Worm (Caenorhabditis elegans) whole organism, L1 larva: Measurements from ENCODE around the gene pho-14.
"Not testable (repeated sequence)": the region's sequence is repeated elsewhere in the genome, so short reads cannot be mapped to it uniquely, and the experiment has no call there.

Source experiments
- C04F5.9 ChIP-seq: sonication (generic microtip); optimal IDR thresholded peaks from 2 replicates; lab custom pipeline; 2016; ENCODE audit warnings: missing genetic modification characterization, missing compliant biosample characterization
- F16B12.6 ChIP-seq: fragments of 150-350 bp; optimal IDR thresholded peaks from 2 replicates; lab custom pipeline; 2014; ENCODE audit warnings: missing biosample characterization, missing genetic modification characterization
- ceh-63 ChIP-seq: fragments of 200-800 bp; sonication (Bioruptor generic); optimal IDR thresholded peaks from 2 replicates; lab custom pipeline; 2018; ENCODE audit warnings: mild to moderate bottlenecking, missing genetic modification characterization, missing compliant biosample characterization
- ceh-90 ChIP-seq: sonication (generic microtip); optimal IDR thresholded peaks from 2 replicates; lab custom pipeline; 2016; ENCODE audit warnings: missing genetic modification characterization, missing compliant biosample characterization
- dpl-1 ChIP-seq, 3 experiments: fragments of 150-350 bp in 2 of 3; sonication (generic microtip) in 1 of 3; optimal IDR thresholded peaks; 2 replicates each; lab custom pipeline; 2014 to 2017; ENCODE audit warnings: missing biosample characterization in 3 of 3, missing genetic modification characterization in 3 of 3, missing genetic modification reagents in 3 of 3
- elt-2 ChIP-seq: sonication (generic microtip); optimal IDR thresholded peaks from 2 replicates; lab custom pipeline; 2016; ENCODE audit warnings: missing genetic modification characterization, mild to moderate bottlenecking, inconsistent platforms, missing compliant biosample characterization, missing genetic modification reagents
- elt-3 ChIP-seq, 6 experiments: fragments of 150-350 bp in 1 of 6; sonication (generic microtip); optimal IDR thresholded peaks; 2 replicates each; lab custom pipeline; 2017 to 2018; ENCODE audit warnings: missing biosample characterization in 6 of 6, missing genetic modification characterization in 6 of 6, inconsistent platforms in 1 of 6
- ets-5 ChIP-seq: fragments of 200-800 bp; sonication (Bioruptor generic); IDR thresholded peaks from 2 replicates; pipeline ENCODE4 v1.3.6; 2022; ENCODE audit warnings: missing genetic modification characterization, missing compliant biosample characterization
- hlh-4 ChIP-seq: sonication (generic microtip); optimal IDR thresholded peaks from 2 replicates; lab custom pipeline; 2016; ENCODE audit warnings: mild to moderate bottlenecking, missing genetic modification characterization, missing compliant biosample characterization
- hpl-2 ChIP-seq: fragments of 150-350 bp; optimal IDR thresholded peaks from 2 replicates; lab custom pipeline; 2014; ENCODE audit warnings: missing biosample characterization, missing genetic modification reagents, missing genetic modification characterization
- lin-14 ChIP-seq: fragments of 200-800 bp; sonication (Bioruptor generic); optimal IDR thresholded peaks from 2 replicates; lab custom pipeline; 2018; ENCODE audit warnings: mild to moderate bottlenecking, missing genetic modification characterization, moderate library complexity, missing compliant biosample characterization
- lin-35 ChIP-seq, 2 experiments: fragments of 150-350 bp; optimal IDR thresholded peaks; 2 replicates each; lab custom pipeline; 2014; ENCODE audit warnings: missing biosample characterization in 2 of 2, missing genetic modification characterization in 2 of 2, missing genetic modification reagents in 2 of 2
- mef-2 ChIP-seq: fragments of 150-350 bp; optimal IDR thresholded peaks from 2 replicates; lab custom pipeline; 2014; ENCODE audit warnings: missing biosample characterization, missing genetic modification characterization
- nhr-20 ChIP-seq: sonication (generic microtip); optimal IDR thresholded peaks from 2 replicates; lab custom pipeline; 2016; ENCODE audit warnings: mild to moderate bottlenecking, missing genetic modification characterization, missing compliant biosample characterization
- nhr-28 ChIP-seq: fragments of 150-350 bp; optimal IDR thresholded peaks from 2 replicates; lab custom pipeline; 2014; ENCODE audit warnings: missing biosample characterization, missing genetic modification characterization
- nhr-71 ChIP-seq: sonication (generic microtip); optimal IDR thresholded peaks from 2 replicates; lab custom pipeline; 2016; ENCODE audit warnings: mild to moderate bottlenecking, missing genetic modification characterization, moderate library complexity, missing compliant biosample characterization
- nhr-85 ChIP-seq: sonication (generic microtip); peaks from one replicate; lab custom pipeline; 2016; ENCODE audit warnings: missing genetic modification characterization, inconsistent platforms, missing compliant biosample characterization
- nhr-90 ChIP-seq: sonication (generic microtip); optimal IDR thresholded peaks from 2 replicates; lab custom pipeline; 2016; ENCODE audit warnings: mild to moderate bottlenecking, missing genetic modification characterization, missing compliant biosample characterization; ENCODE audit not compliant: poor library complexity
- pag-3 ChIP-seq: sonication (generic microtip); optimal IDR thresholded peaks from 2 replicates; lab custom pipeline; 2017; ENCODE audit warnings: missing genetic modification characterization, mild to moderate bottlenecking, missing compliant biosample characterization, antibody characterized with exemption, borderline replicate concordance; ENCODE audit not compliant: insufficient read depth
- pqm-1 ChIP-seq: sonication (generic microtip); optimal IDR thresholded peaks from 3 replicates; lab custom pipeline; 2017; ENCODE audit warnings: missing biosample characterization, missing genetic modification characterization
- sox-4 ChIP-seq: sonication (generic microtip); optimal IDR thresholded peaks from 2 replicates; lab custom pipeline; 2016; ENCODE audit warnings: missing genetic modification characterization, missing compliant biosample characterization
- tbx-2 ChIP-seq: sonication (generic microtip); optimal IDR thresholded peaks from 2 replicates; lab custom pipeline; 2016; ENCODE audit warnings: missing genetic modification characterization, missing compliant biosample characterization
- unc-86 ChIP-seq: sonication (generic microtip); optimal IDR thresholded peaks from 2 replicates; lab custom pipeline; 2016; ENCODE audit warnings: missing genetic modification characterization, missing compliant biosample characterization
- zag-1 ChIP-seq: fragments of 150-350 bp; optimal IDR thresholded peaks from 2 replicates; lab custom pipeline; 2014; ENCODE audit warnings: missing biosample characterization, missing genetic modification characterization
- ztf-11 ChIP-seq, 2 experiments: sonication (generic microtip); optimal IDR thresholded peaks; 2 replicates each; lab custom pipeline; 2016 to 2017; ENCODE audit warnings: missing genetic modification characterization in 2 of 2, missing biosample characterization in 1 of 2, missing compliant biosample characterization in 1 of 2

Gene pho-14

DNA sequence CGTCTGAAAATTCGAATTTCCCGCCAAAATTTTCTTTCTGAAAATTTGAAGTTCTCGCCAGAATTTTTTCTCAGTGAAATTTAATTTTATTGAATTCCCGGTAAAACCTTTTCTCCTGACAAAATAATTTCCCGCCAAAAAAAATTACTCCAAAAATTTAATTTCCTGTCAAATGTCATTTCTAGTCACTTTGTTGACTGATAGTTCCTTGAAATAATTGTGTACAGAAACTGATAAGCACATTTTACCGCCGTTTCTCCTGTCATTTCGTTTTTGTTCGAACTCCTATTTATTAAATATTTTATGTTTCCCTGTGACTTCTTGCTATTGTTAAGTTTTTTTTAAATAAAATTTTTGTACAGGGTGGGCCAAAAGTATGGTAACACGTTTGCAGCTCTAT is 36.7 kb downstream of the pho-14 start:
- TF ChIP-seq lin-35 (GFP tag; optimal IDR thresholded peaks at IDR 0.05; lab: Kevin White, UChicago), result no peak

DNA sequence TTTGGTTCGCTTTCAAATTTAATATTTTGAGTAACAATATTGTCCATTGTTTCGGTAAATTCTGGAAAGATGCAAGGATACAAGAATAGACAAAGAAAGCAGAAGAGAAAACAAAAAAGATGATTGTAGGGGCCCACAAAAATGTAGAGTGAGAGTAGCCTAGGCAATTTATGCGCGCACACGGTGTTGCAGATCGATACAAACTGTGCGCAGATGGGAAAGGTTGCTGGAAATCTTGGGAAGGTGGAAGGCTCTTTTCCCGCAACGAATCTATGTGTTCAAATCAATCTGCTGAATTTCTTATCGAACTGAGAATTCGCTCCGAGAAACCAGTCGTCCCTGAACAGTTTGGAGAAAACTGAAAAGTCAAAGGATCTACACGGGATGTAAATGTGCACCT is 39.9 kb downstream of the pho-14 start, which contains the start of gene btb-10:
btb-10 (minus strand) TSS at position 101 of the 400 bp plus-strand sequence.
- TF ChIP-seq unc-86 (tag; lab: Kevin White, UChicago); nhr-90 (tag; lab: Kevin White, UChicago); lin-14 (GFP tag; lab: Kevin White, UChicago): not testable (repeated sequence)

- no peak for TF ChIP-seq F16B12.6 (tag; lab: Kevin White, UChicago)
- no peak for TF ChIP-seq zag-1
- TF ChIP-seq ets-5, result no peak
- TF ChIP-seq C04F5.9, result no peak
- TF ChIP-seq pqm-1 (tag; lab: Kevin White, UChicago), result peak; percentile 2
- peak; percentile 3 for TF ChIP-seq nhr-90 (tag; lab: Kevin White, UChicago)
- TF ChIP-seq nhr-20 (tag; lab: Kevin White, UChicago), result peak; percentile 45
- TF ChIP-seq tbx-2 (tag; lab: Kevin White, UChicago), result no peak
- peak in 5 of 6 experiments; percentile 9 to 71 (median 41) for TF ChIP-seq elt-3 (tag; optimal IDR thresholded peaks at IDR 0.05; lab: Kevin White, UChicago)
- TF ChIP-seq lin-14 (GFP tag; lab: Kevin White, UChicago), result peak; percentile 46
- TF ChIP-seq nhr-71 (tag; lab: Kevin White, UChicago), result peak; percentile 51
- TF ChIP-seq ztf-11 (tag; optimal IDR thresholded peaks at IDR 0.05; lab: Kevin White, UChicago), result no peak
- TF ChIP-seq hpl-2 (GFP tag; lab: Kevin White, UChicago), result no peak
- TF ChIP-seq elt-2, result peak; percentile 99
- no peak for TF ChIP-seq sox-4 (tag; lab: Kevin White, UChicago)
These were observed 43.8 kb downstream of the pho-14 start for ce11 chrII:1056844-1057243.

ce11 chrII:1054724-1055123 is 45.9 kb downstream of the pho-14 start, which contains the start of gene K02E7.7:
Gene K02E7.7, plus strand, starts transcription at chrII:1055024.
- TF ChIP-seq nhr-28, hlh-4, pag-3 (tag; lab: Kevin White, UChicago): not testable (repeated sequence)

- no peak for TF ChIP-seq dpl-1 (GFP tag; optimal IDR thresholded peaks at IDR 0.05; lab: Kevin White, UChicago)
- TF ChIP-seq ceh-63, result no peak
- no peak for TF ChIP-seq ceh-90 (tag; lab: Kevin White, UChicago)
- TF ChIP-seq nhr-85 (tag; lab: Kevin White, UChicago), result no peak
- TF ChIP-seq mef-2 (tag; lab: Kevin White, UChicago), result no peak
These were observed 50.8 kb downstream of the pho-14 start, which contains the start of gene fbxb-40 for ce11 chrII:1049849-1050248. Gene fbxb-40, minus strand, starts transcription at chrII:1049949.
